Fruit fly (Drosophila melanogaster) whole organism, prepupa: Measurements from ENCODE around the gene Faa.

Experiments
- CG34406 ChIP-seq: fragments of 200-800 bp; sonication (Bioruptor generic); optimal IDR thresholded peaks from 3 replicates; lab custom pipeline; 2016; ENCODE audit warnings: missing biosample characterization, missing genetic modification characterization
- CG6792 ChIP-seq: fragments of 200-800 bp; sonication (Bioruptor generic); optimal IDR thresholded peaks from 3 replicates; lab custom pipeline; 2016; ENCODE audit warnings: missing biosample characterization, missing genetic modification characterization
- OdsH ChIP-seq: fragments of 200-800 bp; sonication (Bioruptor generic); optimal IDR thresholded peaks from 3 replicates; lab custom pipeline; 2016; ENCODE audit warnings: missing biosample characterization, missing genetic modification characterization
- cyc ChIP-seq: fragments of 200-800 bp; sonication (Bioruptor generic); optimal IDR thresholded peaks from 3 replicates; lab custom pipeline; 2016; ENCODE audit warnings: missing biosample characterization, missing genetic modification characterization
- lz ChIP-seq: fragments of 200-800 bp; sonication (Bioruptor generic); optimal IDR thresholded peaks from 3 replicates; lab custom pipeline; 2016; ENCODE audit warnings: missing biosample characterization, missing genetic modification characterization

- TF ChIP-seq CG34406 (GFP tag; lab: Kevin White, UChicago) = no peak
- no peak for TF ChIP-seq cyc (GFP tag; lab: Kevin White, UChicago)
- TF ChIP-seq CG6792 (GFP tag; lab: Kevin White, UChicago) = no peak
- TF ChIP-seq lz = no peak
- TF ChIP-seq OdsH (GFP tag; lab: Kevin White, UChicago) = no peak
Observed at dm6 chr3L:4108072-4108843, 34.5 kb upstream of the Faa start, which contains the start of gene Ack.
